Worm (Caenorhabditis elegans): ENCODE data around the gene K09C4.10.

DNA sequence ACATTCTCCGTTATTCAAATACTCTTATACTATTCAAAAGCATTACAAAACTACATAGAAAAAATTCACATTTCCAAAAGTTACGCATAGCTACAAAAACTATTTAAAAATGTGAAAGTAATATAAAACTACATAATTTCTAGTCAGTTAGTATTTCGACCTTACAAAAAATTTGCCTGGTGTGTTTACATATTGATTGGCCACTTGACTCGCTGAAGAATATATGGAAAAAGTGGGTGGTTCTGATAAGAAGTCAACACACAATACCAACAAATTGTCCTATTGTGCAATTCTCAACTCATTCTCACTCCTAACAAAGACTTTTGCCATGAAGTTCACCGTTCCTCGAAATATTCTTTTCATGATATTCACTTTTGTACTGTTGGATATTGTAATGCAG lies 18.6 kb upstream of the K09C4.10 start, which contains the start of gene K09C4.1:
- no peak for TF ChIP-seq C34B4.2 (tag; optimal IDR thresholded peaks at IDR 0.05)
- TF ChIP-seq tbx-2 (tag; optimal IDR thresholded peaks at IDR 0.05), result no peak
- no peak for TF ChIP-seq skn-1 (tag; optimal IDR thresholded peaks at IDR 0.05)
- TF ChIP-seq lsy-2 (tag; optimal IDR thresholded peaks at IDR 0.05), result no peak
- no peak for TF ChIP-seq nhr-77 (tag; optimal IDR thresholded peaks at IDR 0.05)
- TF ChIP-seq zag-1 (tag; optimal IDR thresholded peaks at IDR 0.05), result no peak
- TF ChIP-seq ztf-11 (tag; optimal IDR thresholded peaks at IDR 0.05), result no peak
